Fruit fly (Drosophila melanogaster): ENCODE results near the gene Eig71Eg.

DNA sequence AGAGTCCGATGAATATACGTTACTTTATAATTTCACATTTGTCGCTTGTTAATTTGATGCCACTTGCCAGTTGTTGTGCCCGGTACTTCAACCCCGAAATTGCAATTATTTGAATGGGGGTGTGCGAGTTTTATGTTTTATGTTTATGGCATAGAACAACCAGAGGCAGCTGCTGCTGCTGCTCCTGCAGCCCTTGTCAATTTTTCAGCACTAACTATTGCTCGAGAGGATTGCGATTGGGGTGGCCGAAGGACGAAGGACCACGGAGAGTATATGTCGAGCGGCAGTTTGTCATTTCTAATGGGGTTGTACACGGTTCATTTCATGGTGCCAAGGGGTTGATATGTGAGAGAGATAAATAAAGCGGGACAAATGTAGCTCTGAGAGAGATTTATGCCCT, 33.3 kb upstream of the Eig71Eg start:
- no peak for TF ChIP-seq cyc (GFP tag; optimal IDR thresholded peaks at IDR 0.05)
- no peak for TF ChIP-seq acj6 (GFP tag; optimal IDR thresholded peaks at IDR 0.05)
- no peak for TF ChIP-seq CG3032 (tag; optimal IDR thresholded peaks at IDR 0.05)
- TF ChIP-seq net (GFP tag; optimal IDR thresholded peaks at IDR 0.05) = no peak
- TF ChIP-seq CG8119 (GFP tag; IDR thresholded peaks at IDR 0.05) = no peak
- no peak for TF ChIP-seq Sox15 (GFP tag; optimal IDR thresholded peaks at IDR 0.05)
- TF ChIP-seq CG8632 (GFP tag; optimal IDR thresholded peaks at IDR 0.05) = no peak
- TF ChIP-seq ss (GFP tag; optimal IDR thresholded peaks at IDR 0.05) = no peak
